Worm (Caenorhabditis elegans) whole organism, late embryonic: ENCODE data around the gene srx-76.

ENCODE experiments used
- ceh-19 ChIP-seq: fragments of 200-800 bp; sonication (Bioruptor generic); optimal IDR thresholded peaks from 2 replicates; lab custom pipeline; 2018; ENCODE audit warnings: mild to moderate bottlenecking, missing genetic modification characterization, missing compliant biosample characterization
- fax-1 ChIP-seq: sonication (generic microtip); optimal IDR thresholded peaks from 2 replicates; lab custom pipeline; 2016; ENCODE audit warnings: missing genotype, missing genetic modification characterization, missing compliant biosample characterization
- fkh-10 ChIP-seq: fragments of 150-350 bp; optimal IDR thresholded peaks from 2 replicates; lab custom pipeline; 2014; ENCODE audit warnings: missing biosample characterization, missing genetic modification reagents, missing genetic modification characterization
- lin-11 ChIP-seq: fragments of 200-800 bp; sonication (Bioruptor generic); optimal IDR thresholded peaks from 2 replicates; lab custom pipeline; 2018; ENCODE audit warnings: mild to moderate bottlenecking, missing genetic modification characterization, missing compliant biosample characterization
- nhr-11 ChIP-seq: fragments of 150-350 bp; optimal IDR thresholded peaks from 2 replicates; lab custom pipeline; 2014; ENCODE audit warnings: missing biosample characterization, missing genetic modification characterization

DNA sequence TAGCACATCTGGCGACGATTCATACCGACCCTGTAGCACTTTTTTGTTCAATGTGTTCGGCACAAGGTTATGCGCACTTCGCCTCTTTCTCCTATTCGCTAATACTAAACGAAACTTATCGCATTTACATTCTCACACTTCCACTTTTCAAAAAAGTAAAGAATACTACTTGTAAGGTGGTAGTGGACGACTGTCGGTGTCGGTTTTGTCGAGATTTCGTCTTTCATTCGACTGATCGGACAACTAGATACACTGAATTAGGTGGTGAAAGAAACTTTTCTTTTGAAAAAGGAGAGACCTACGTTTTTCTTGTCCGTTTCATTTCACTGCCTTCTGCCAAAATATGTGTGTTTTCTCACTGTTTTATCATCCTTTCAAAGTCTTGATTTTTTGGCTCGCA lies 6.0 kb downstream of the srx-76 start:
- no peak for TF ChIP-seq lin-11 (tag; lab: Kevin White, UChicago)
- TF ChIP-seq ceh-19 (GFP tag; lab: Kevin White, UChicago) = no peak
- TF ChIP-seq fkh-10 (GFP tag; lab: Kevin White, UChicago) = no peak
- TF ChIP-seq nhr-11 = no peak
- no peak for TF ChIP-seq fax-1 (tag; lab: Kevin White, UChicago)
